Worm (Caenorhabditis elegans): ENCODE data around the gene pod-1.
A peak's percentile ranks its signal among the peaks of the same experiment; 100 is the strongest.

Gene pod-1

DNA sequence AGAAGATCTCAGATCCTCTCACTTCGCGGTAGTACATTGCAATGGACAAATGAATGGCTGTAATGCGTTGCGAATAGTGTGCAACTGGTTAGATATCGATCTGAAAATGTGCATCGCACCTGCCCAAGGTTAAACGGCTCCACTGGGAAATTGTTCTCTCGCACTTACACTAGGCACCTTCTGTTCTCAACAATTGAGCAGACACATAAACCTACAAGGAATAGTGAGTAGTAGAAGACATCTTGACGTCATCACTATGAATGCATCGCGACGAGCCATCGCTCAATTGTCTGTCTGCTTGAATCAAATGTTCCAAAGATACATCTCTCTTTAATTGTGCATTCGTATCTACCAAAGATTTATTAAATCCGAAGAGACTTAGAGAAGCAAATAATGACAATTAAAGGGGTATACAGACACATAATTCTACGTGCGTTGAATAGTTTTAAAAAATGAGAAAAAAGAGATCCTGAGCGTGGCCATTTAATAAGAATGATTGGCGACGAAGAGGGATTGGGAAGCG, 39.1 kb upstream of the pod-1 start, which contains the start of gene T05D4.2:
Gene T05D4.2 (minus strand): TSS at position 83 of the 523 bp plus-strand sequence.
- no peak for TF ChIP-seq nhr-67 (tag; optimal IDR thresholded peaks at IDR 0.05)
- no peak for TF ChIP-seq elt-3 (tag; optimal IDR thresholded peaks at IDR 0.05)
- peak; percentile 92 for TF ChIP-seq ama-1 (optimal IDR thresholded peaks at IDR 0.05)
- no peak for TF ChIP-seq mml-1 (tag; optimal IDR thresholded peaks at IDR 0.05)
- no peak for TF ChIP-seq sea-2 (GFP tag; optimal IDR thresholded peaks at IDR 0.05)
- no peak for TF ChIP-seq nhr-23 (tag; optimal IDR thresholded peaks at IDR 0.05)
- TF ChIP-seq fkh-2 (tag; optimal IDR thresholded peaks at IDR 0.05), result no peak
- no peak for TF ChIP-seq skn-1 (tag; optimal IDR thresholded peaks at IDR 0.05)
- no peak for TF ChIP-seq unc-39 (tag; optimal IDR thresholded peaks at IDR 0.05)
- TF ChIP-seq unc-62 (GFP tag; optimal IDR thresholded peaks at IDR 0.05), result no peak
- peak; percentile 30 for TF ChIP-seq ceh-82 (tag; optimal IDR thresholded peaks at IDR 0.05)
- no peak for TF ChIP-seq nhr-76 (tag; optimal IDR thresholded peaks at IDR 0.05)
- TF ChIP-seq pha-4 (tag; optimal IDR thresholded peaks at IDR 0.05), result no peak

DNA sequence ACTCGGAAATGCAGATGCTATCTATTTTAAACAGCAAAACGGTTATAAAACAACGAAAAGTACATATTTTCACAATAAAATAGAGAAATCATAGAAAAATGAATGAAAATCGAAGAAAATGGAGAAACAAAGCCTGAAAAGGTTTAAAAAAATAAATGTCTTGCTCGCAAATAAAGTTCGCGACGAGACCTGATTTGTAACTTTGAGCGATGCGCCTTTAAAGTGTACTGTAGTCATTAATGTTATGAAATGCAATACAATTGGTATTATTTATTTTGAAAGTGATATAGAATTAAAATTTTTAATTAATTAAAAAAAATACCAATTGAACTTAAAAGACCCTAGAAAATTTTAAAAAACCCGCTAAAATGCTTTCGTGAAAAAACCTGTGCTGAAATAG, 37.3 kb upstream of the pod-1 start:
- TF ChIP-seq tbx-2 (tag; optimal IDR thresholded peaks at IDR 0.05), result no peak
- TF ChIP-seq unc-39 (tag; optimal IDR thresholded peaks at IDR 0.05), result no peak
- TF ChIP-seq fkh-2 (tag; optimal IDR thresholded peaks at IDR 0.05), result no peak
- no peak for TF ChIP-seq elt-2 (tag; optimal IDR thresholded peaks at IDR 0.05)
- no peak for TF ChIP-seq elt-1 (tag; optimal IDR thresholded peaks at IDR 0.05)
- no peak for TF ChIP-seq sea-2 (GFP tag; optimal IDR thresholded peaks at IDR 0.05)

DNA sequence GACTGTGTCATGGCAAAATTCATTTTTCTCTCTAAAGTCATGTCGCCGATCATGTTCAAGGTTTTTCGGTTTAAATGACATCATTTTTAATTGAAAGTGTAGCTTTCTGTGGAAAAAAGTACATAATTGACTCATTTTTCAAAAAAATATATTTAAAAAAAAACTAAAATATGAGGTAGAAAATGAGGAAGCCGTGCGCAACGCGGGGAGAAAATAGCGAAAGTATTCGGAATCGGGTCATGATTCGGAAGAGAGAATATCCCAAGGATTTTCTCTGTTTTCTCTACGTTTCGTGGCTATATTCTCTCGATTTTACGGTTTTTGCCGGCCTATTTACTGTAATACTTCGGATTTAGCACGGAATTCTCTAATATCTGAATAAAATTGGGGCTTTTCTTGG, 36.8 kb upstream of the pod-1 start:
- no peak for TF ChIP-seq egl-5 (tag; optimal IDR thresholded peaks at IDR 0.05)
- no peak for TF ChIP-seq tbx-2 (tag; optimal IDR thresholded peaks at IDR 0.05)
- no peak for TF ChIP-seq lin-39 (tag; optimal IDR thresholded peaks at IDR 0.05)
- TF ChIP-seq elt-2 (tag; optimal IDR thresholded peaks at IDR 0.05), result no peak
- TF ChIP-seq nhr-23 (tag; optimal IDR thresholded peaks at IDR 0.05), result peak; percentile 34

DNA sequence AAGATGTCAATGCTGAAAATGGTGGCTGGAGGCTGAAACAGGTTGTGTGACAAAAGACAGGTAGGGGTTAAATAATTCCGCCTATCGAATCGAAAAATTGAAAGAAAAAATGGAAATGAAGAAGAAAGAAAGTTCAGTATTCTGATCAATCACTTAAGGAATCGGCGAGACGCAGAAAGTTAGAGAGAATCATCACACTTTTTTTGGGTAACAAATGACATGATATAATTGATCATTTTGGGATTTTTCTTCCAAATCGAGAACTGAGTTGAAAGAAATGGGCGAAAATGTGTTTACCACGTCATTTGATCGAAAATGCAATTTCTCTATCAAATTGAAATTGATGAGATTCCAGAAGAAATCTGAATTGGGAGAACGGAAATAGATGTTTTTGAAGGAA, 32.1 kb upstream of the pod-1 start:
- TF ChIP-seq fkh-10 (GFP tag; optimal IDR thresholded peaks at IDR 0.05) (no peak), lin-39 (tag; optimal IDR thresholded peaks at IDR 0.05) (no peak), nhr-23 (tag; optimal IDR thresholded peaks at IDR 0.05) (peak; percentile 45), nhr-25 (tag; optimal IDR thresholded peaks at IDR 0.05) (peak; percentile 20)

DNA sequence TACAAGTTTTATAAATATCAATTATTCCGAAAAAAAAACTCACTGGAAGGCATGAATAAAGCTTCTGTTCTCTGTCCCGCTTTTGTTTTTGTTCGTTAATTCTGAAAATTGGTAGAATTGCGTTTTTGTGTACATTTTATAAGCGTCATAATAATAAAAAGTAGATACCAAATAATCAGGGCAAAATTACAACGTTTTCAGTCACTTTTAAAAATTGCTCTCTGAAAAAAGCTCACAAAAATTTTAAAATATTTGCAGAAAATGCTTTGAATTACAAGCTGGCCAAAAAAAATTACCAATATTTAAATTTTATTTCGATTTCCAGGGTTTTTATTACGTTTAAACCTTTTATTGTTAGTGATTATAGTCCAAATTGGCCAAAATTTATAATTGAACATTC, 31.3 kb upstream of the pod-1 start, which contains the start of gene scav-2:
Gene scav-2 (minus strand): TSS at position 101 of the 400 bp plus-strand sequence.
- TF ChIP-seq unc-62 (GFP tag; optimal IDR thresholded peaks at IDR 0.05) (no peak), mml-1 (tag; optimal IDR thresholded peaks at IDR 0.05) (no peak), ceh-28 (tag; optimal IDR thresholded peaks at IDR 0.05) (no peak), lsy-12 (tag; optimal IDR thresholded peaks at IDR 0.05) (no peak), R02D3.7 (tag; optimal IDR thresholded peaks at IDR 0.05) (no peak), fos-1 (tag; optimal IDR thresholded peaks at IDR 0.05) (no peak), nhr-11 (tag; optimal IDR thresholded peaks at IDR 0.05) (no peak), ceh-82 (tag; optimal IDR thresholded peaks at IDR 0.05) (no peak), nfya-1 (tag; optimal IDR thresholded peaks at IDR 0.05; ENCODE audit: insufficient read depth) (no peak), fkh-10 (GFP tag; optimal IDR thresholded peaks at IDR 0.05) (no peak), nhr-28 (tag; optimal IDR thresholded peaks at IDR 0.05) (no peak), ztf-11 (tag; optimal IDR thresholded peaks at IDR 0.05) (no peak), ama-1 (optimal IDR thresholded peaks at IDR 0.05) (no peak), aly-2 (tag; optimal IDR thresholded peaks at IDR 0.05) (no peak), nhr-23 (tag; optimal IDR thresholded peaks at IDR 0.05) (no peak)

DNA sequence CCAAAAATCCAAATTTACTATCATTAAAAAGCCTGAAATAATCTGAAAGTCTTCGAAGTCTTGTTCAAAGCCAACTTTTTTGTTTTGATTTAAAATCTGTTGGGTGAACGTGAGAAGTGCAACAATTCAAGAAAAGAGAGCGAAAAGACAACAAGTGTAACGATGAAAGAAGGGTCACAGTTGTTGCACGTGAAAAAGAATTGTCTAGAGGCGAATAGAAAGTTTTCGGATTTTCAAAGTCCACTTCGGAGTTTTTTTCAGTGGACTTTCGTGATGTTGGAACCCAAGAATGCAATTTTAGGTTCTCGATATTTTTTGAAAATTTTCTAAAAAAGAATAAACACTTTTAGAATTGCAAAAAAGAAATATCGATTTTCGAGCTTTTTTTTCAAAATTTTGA, 26.0 kb upstream of the pod-1 start:
- TF ChIP-seq nhr-76 (tag; optimal IDR thresholded peaks at IDR 0.05), result no peak
- TF ChIP-seq nfya-1 (tag; optimal IDR thresholded peaks at IDR 0.05; ENCODE audit: insufficient read depth), result peak; percentile 18
- TF ChIP-seq mml-1 (tag; optimal IDR thresholded peaks at IDR 0.05), result no peak
- peak; percentile 12 for TF ChIP-seq ama-1 (optimal IDR thresholded peaks at IDR 0.05)
- TF ChIP-seq eor-1 (tag; optimal IDR thresholded peaks at IDR 0.05), result no peak
